Fruit fly (Drosophila melanogaster) whole organism, pupa: Measurements from ENCODE around the gene axo.

Experiments used
- CG10348 ChIP-seq: fragments of 200-800 bp; sonication (Bioruptor generic); IDR thresholded peaks from 2 replicates; pipeline ENCODE4 v1.3.6; 2022; ENCODE audit warnings: missing biosample characterization, missing genetic modification characterization
- CG12605 ChIP-seq: fragments of 200-800 bp; sonication (Bioruptor generic); IDR thresholded peaks from 2 replicates; pipeline ENCODE4 v1.3.6; 2022; ENCODE audit warnings: missing biosample characterization, missing genetic modification characterization
- CG13204 ChIP-seq: fragments of 200-800 bp; sonication (Bioruptor generic); optimal IDR thresholded peaks from 2 replicates; lab custom pipeline; 2018; ENCODE audit warnings: missing biosample characterization, mild to moderate bottlenecking, missing genetic modification characterization, moderate library complexity
- CG14655 ChIP-seq: fragments of 200-800 bp; sonication (Bioruptor generic); optimal IDR thresholded peaks from 3 replicates; lab custom pipeline; 2017; ENCODE audit warnings: mild to moderate bottlenecking, missing biosample characterization, missing genetic modification reagents, missing genetic modification characterization
- CG15710 ChIP-seq: fragments of 200-800 bp; sonication (Bioruptor generic); optimal IDR thresholded peaks from 2 replicates; lab custom pipeline; 2018; ENCODE audit warnings: missing biosample characterization, mild to moderate bottlenecking, missing genetic modification characterization, moderate library complexity
- CG17806 ChIP-seq: fragments of 200-800 bp; sonication (Bioruptor generic); optimal IDR thresholded peaks from 2 replicates; lab custom pipeline; 2018; ENCODE audit warnings: missing biosample characterization, mild to moderate bottlenecking, missing genetic modification characterization, moderate library complexity
- CG32121 ChIP-seq: fragments of 200-800 bp; sonication (Bioruptor generic); IDR thresholded peaks from 2 replicates; pipeline ENCODE4 v1.3.6; 2022; ENCODE audit warnings: missing biosample characterization, missing genetic modification characterization
- CG34367 ChIP-seq: fragments of 200-800 bp; sonication (Bioruptor generic); optimal IDR thresholded peaks from 2 replicates; lab custom pipeline; 2018; ENCODE audit warnings: missing biosample characterization, mild to moderate bottlenecking, missing genetic modification characterization
- CG4496 ChIP-seq: fragments of 200-800 bp; sonication (Bioruptor generic); IDR thresholded peaks from 3 replicates; pipeline ENCODE4 v1.3.6; 2022; ENCODE audit warnings: missing biosample characterization, missing genetic modification characterization
- CG8159 ChIP-seq: fragments of 200-800 bp; sonication (Bioruptor generic); optimal IDR thresholded peaks from 3 replicates; lab custom pipeline; 2018; ENCODE audit warnings: missing biosample characterization, mild to moderate bottlenecking, missing genetic modification characterization, moderate library complexity
- CG8301 ChIP-seq: fragments of 200-800 bp; sonication (Bioruptor generic); optimal IDR thresholded peaks from 2 replicates; lab custom pipeline; 2018; ENCODE audit warnings: missing biosample characterization, mild to moderate bottlenecking, missing genetic modification characterization
- CG9948 ChIP-seq: fragments of 200-800 bp; sonication (Bioruptor generic); optimal IDR thresholded peaks from 2 replicates; lab custom pipeline; 2018; ENCODE audit warnings: missing biosample characterization, mild to moderate bottlenecking, missing genetic modification characterization, moderate library complexity
- D1 ChIP-seq: fragments of 200-800 bp; sonication (Bioruptor generic); optimal IDR thresholded peaks from 2 replicates; lab custom pipeline; 2018; ENCODE audit warnings: missing biosample characterization, mild to moderate bottlenecking, missing genetic modification characterization, moderate library complexity
- EcR ChIP-seq: fragments of 200-800 bp; sonication (Bioruptor generic); optimal IDR thresholded peaks from 3 replicates; lab custom pipeline; 2019; ENCODE audit warnings: missing biosample characterization, missing genetic modification characterization, mild to moderate bottlenecking, moderate library complexity, missing genetic modification reagents
- Ets98B ChIP-seq: fragments of 200-800 bp; sonication (Bioruptor generic); IDR thresholded peaks from 2 replicates; pipeline ENCODE4 v1.3.6; 2022; ENCODE audit warnings: missing biosample characterization, missing genetic modification characterization
- Pif1A ChIP-seq: fragments of 200-800 bp; sonication (Bioruptor generic); optimal IDR thresholded peaks from 3 replicates; lab custom pipeline; 2016; ENCODE audit warnings: missing biosample characterization, missing genetic modification characterization
- Pif1B ChIP-seq: fragments of 200-800 bp; sonication (Bioruptor generic); optimal IDR thresholded peaks from 3 replicates; lab custom pipeline; 2016; ENCODE audit warnings: missing biosample characterization, missing genetic modification characterization
- Snoo ChIP-seq: fragments of 200-800 bp; sonication (Bioruptor generic); optimal IDR thresholded peaks from 3 replicates; lab custom pipeline; 2017; ENCODE audit warnings: missing biosample characterization, mild to moderate bottlenecking, missing genetic modification characterization, inconsistent platforms
- fd96Ca ChIP-seq: fragments of 200-800 bp; sonication (Bioruptor generic); IDR thresholded peaks from 3 replicates; pipeline ENCODE4 v1.3.6; 2022; ENCODE audit warnings: missing biosample characterization, missing genetic modification characterization
- gl ChIP-seq: fragments of 200-800 bp; sonication (Bioruptor generic); optimal IDR thresholded peaks from 2 replicates; lab custom pipeline; 2018; ENCODE audit warnings: missing biosample characterization, mild to moderate bottlenecking, missing genetic modification characterization
- rn ChIP-seq: fragments of 200-800 bp; sonication (Bioruptor generic); IDR thresholded peaks from 2 replicates; pipeline ENCODE4 v1.3.6; 2022; ENCODE audit warnings: missing biosample characterization, missing genetic modification characterization

axo gene

dm6 chr3L:4688674-4689073 is 1.6 kb upstream of the axo start, which contains the start of gene CG7514:
CG7514 (minus strand) TSS chr3L:4688774.
- no peak for TF ChIP-seq Pif1B (GFP tag; lab: Kevin White, UChicago)
- no peak for TF ChIP-seq Pif1A (GFP tag; lab: Kevin White, UChicago)
- TF ChIP-seq CG17806 (tag; lab: Kevin White, UChicago), result no peak
- TF ChIP-seq Snoo, result no peak
- no peak for TF ChIP-seq fd96Ca (GFP tag; lab: Robert Waterston, UW)
- no peak for TF ChIP-seq EcR (GFP tag; lab: Kevin White, UChicago)
- no peak for TF ChIP-seq CG9948 (tag; lab: Kevin White, UChicago)
- TF ChIP-seq, all 21 proteins: peak for 0

dm6 chr3L:4686609-4687008 is 508 bp downstream of the axo start:
- TF ChIP-seq rn (no peak), D1 (tag; lab: Kevin White, UChicago) (no peak), CG17806 (tag; lab: Kevin White, UChicago) (no peak), Pif1B (GFP tag; lab: Kevin White, UChicago) (no peak), CG8159 (tag; lab: Kevin White, UChicago) (no peak), CG8301 (no peak), gl (tag; lab: Kevin White, UChicago) (no peak), Snoo (no peak), CG9948 (tag; lab: Kevin White, UChicago) (no peak), fd96Ca (GFP tag; lab: Robert Waterston, UW) (no peak), CG15710 (no peak), CG10348 (no peak), CG32121 (GFP tag; lab: Robert Waterston, UW) (no peak), CG12605 (GFP tag; lab: Robert Waterston, UW) (no peak), CG14655 (GFP tag; lab: Kevin White, UChicago) (no peak), Pif1A (GFP tag; lab: Kevin White, UChicago) (no peak)

DNA sequence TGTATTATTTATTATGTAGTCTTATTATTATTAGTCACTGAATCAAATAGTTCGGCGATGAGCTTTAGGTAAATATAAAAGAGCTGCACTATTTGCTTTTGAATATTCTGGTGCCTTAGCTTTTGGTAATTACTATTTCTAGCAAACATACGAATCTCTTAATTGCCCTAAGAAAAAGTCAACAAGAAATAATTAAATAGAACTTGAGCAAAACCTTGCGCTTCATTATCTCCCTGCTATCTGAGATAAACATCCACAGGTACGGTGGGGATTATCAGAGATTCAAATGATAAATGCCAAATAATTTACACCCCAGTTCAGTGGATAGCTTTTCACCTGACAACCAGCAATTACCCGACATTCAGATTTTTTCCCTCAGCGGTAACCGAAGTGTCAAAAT is 1.1 kb downstream of the axo start:
- TF ChIP-seq CG32121 (GFP tag; lab: Robert Waterston, UW), result no peak
- no peak for TF ChIP-seq rn
- no peak for TF ChIP-seq gl (tag; lab: Kevin White, UChicago)
- no peak for TF ChIP-seq EcR (GFP tag; lab: Kevin White, UChicago)
- TF ChIP-seq Snoo, result no peak
- no peak for TF ChIP-seq CG9948 (tag; lab: Kevin White, UChicago)
- TF ChIP-seq CG13204 (GFP tag; lab: Kevin White, UChicago), result no peak
- TF ChIP-seq CG4496 (GFP tag; lab: Robert Waterston, UW), result no peak
- TF ChIP-seq CG12605 (GFP tag; lab: Robert Waterston, UW), result no peak
- no peak for TF ChIP-seq fd96Ca (GFP tag; lab: Robert Waterston, UW)
- TF ChIP-seq CG8159 (tag; lab: Kevin White, UChicago), result no peak
- no peak for TF ChIP-seq Pif1A (GFP tag; lab: Kevin White, UChicago)
- TF ChIP-seq CG17806 (tag; lab: Kevin White, UChicago), result no peak
- TF ChIP-seq Ets98B, result no peak
- TF ChIP-seq CG8301, result no peak
- no peak for TF ChIP-seq Pif1B (GFP tag; lab: Kevin White, UChicago)
- TF ChIP-seq CG15710, result no peak
- no peak for TF ChIP-seq CG34367
- no peak for TF ChIP-seq CG14655 (GFP tag; lab: Kevin White, UChicago)

DNA sequence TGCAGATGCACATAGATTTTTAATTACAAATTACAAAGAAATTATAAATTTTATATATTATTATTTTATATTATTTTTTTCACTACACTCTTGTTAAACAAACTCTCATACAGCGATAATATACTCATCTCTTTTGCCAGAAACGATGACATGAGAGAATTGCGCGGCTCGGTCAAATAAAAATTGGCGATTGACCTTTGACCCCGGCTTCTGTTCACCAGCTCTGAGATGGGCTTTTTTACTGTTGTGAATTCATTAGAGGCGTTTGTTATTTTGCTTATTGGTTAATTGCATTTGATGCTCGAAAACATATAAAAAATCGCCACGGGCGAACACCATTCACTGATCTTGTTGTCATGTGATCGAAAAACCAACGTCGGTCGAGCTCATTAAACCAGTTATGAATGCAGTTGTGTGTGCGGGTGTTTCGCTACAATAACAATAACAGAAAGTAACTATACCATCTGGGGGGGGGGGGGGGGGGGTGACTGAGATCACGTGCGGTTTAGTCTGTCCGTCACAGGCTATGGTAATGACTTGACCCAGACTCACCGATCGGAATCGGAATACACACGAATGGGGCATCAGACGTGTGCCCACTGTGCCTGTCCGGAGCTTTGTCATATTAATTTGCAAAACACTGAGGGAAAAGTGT is 2.4 kb downstream of the axo start:
- TF ChIP-seq rn (no peak), CG10348 (0 out of 2 replicates have a peak, but pooled peaks have one; percentile 19)

- TF ChIP-seq CG32121 (GFP tag; lab: Robert Waterston, UW) (no peak), fd96Ca (GFP tag; lab: Robert Waterston, UW) (no peak), CG8301 (peak; percentile 41), CG14655 (GFP tag; lab: Kevin White, UChicago) (peak; percentile 53), CG8159 (tag; lab: Kevin White, UChicago) (peak; percentile 60), CG4496 (GFP tag; lab: Robert Waterston, UW) (peak; percentile 53; the same call in 1 of the 3 replicates), Pif1A (GFP tag; lab: Kevin White, UChicago) (peak; percentile 19)
Observed at dm6 chr3L:4679063-4679462, 8.1 kb downstream of the axo start.

DNA sequence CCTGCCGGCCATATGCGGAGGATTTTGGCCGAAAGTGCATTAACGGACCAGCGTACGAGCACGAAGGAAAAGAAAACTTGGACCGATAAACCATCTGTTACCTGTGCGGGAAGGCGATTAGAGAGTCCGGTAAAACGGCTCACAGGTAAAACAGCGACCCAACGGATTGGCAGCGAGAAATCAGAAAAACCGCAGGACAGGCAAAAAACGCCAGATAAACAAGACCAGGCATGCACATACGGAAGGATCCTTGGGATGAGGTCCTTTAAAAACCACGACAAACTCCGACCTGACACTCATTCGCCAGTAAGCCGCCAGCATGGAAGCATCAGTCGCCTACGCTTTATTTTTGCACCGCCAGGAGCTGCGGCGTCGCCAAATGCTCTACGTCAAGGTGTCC is 9.6 kb downstream of the axo start, which contains the start of gene CG34266:
CG34266 (plus strand) TSS at position 301 of the 400 bp plus-strand sequence.
- TF ChIP-seq fd96Ca (GFP tag; lab: Robert Waterston, UW), result no peak
- no peak for TF ChIP-seq Pif1A (GFP tag; lab: Kevin White, UChicago)
- no peak for TF ChIP-seq CG32121 (GFP tag; lab: Robert Waterston, UW)
- TF ChIP-seq gl (tag; lab: Kevin White, UChicago), result no peak
- TF ChIP-seq Ets98B, result no peak
- TF ChIP-seq CG4496 (GFP tag; lab: Robert Waterston, UW), result no peak
- TF ChIP-seq, all 21 proteins: peak for 0

- TF ChIP-seq CG4496 (GFP tag; lab: Robert Waterston, UW) (no peak), D1 (tag; lab: Kevin White, UChicago) (no peak), fd96Ca (GFP tag; lab: Robert Waterston, UW) (no peak), CG10348 (no peak), CG15710 (no peak), CG12605 (GFP tag; lab: Robert Waterston, UW) (no peak), CG17806 (tag; lab: Kevin White, UChicago) (no peak)
- TF ChIP-seq, all 21 proteins: peak for 0
Observed at dm6 chr3L:4667289-4667688, 19.8 kb downstream of the axo start, which contains the start of gene CG32236. CG32236 (minus strand) TSS chr3L:4667389.
